Fruit fly (Drosophila melanogaster) whole organism, wandering third instar larva: ENCODE results near the gene CG1138.

ENCODE experiments used
- Abd-B ChIP-seq: fragments of >200 bp; optimal IDR thresholded peaks from 2 replicates; lab custom pipeline; 2017; ENCODE audit warnings: missing biosample characterization, missing genetic modification characterization
- CG32264 ChIP-seq: fragments of 200-800 bp; sonication (Bioruptor generic); optimal IDR thresholded peaks from 2 replicates; lab custom pipeline; 2016; ENCODE audit warnings: missing biosample characterization, missing genetic modification characterization
- CrebA ChIP-seq: fragments of 200-800 bp; sonication (Bioruptor generic); optimal IDR thresholded peaks from 2 replicates; lab custom pipeline; 2016; ENCODE audit warnings: missing biosample characterization, mild to moderate bottlenecking, missing genetic modification characterization, borderline replicate concordance
- Dfd ChIP-seq: fragments of >200 bp; optimal IDR thresholded peaks from 2 replicates; lab custom pipeline; 2017; ENCODE audit warnings: missing biosample characterization, missing genetic modification characterization
- Dif ChIP-seq: fragments of 200-275, 200-300 bp; sonication (Bioruptor generic); optimal IDR thresholded peaks from 2 replicates; lab custom pipeline; 2018; ENCODE audit warnings: missing biosample characterization, missing genetic modification characterization; ENCODE audit not compliant: partially characterized antibody
- GATAd ChIP-seq: sonication (Bioruptor generic); optimal IDR thresholded peaks from 2 replicates; lab custom pipeline; 2016; ENCODE audit warnings: missing biosample characterization, missing genetic modification characterization
- Hnf4 ChIP-seq: fragments of 200-800 bp; sonication (Bioruptor generic); optimal IDR thresholded peaks from 2 replicates; lab custom pipeline; 2016; ENCODE audit warnings: missing biosample characterization, mild to moderate bottlenecking, missing genetic modification characterization
- Hr78 ChIP-seq: fragments of >200 bp; optimal IDR thresholded peaks from 2 replicates; lab custom pipeline; 2017; ENCODE audit warnings: missing biosample characterization, missing genetic modification characterization
- Hr83 ChIP-seq: fragments of 200-300 bp; sonication (Bioruptor generic); optimal IDR thresholded peaks from 2 replicates; lab custom pipeline; 2016; ENCODE audit warnings: missing biosample characterization, mild to moderate bottlenecking, missing genetic modification characterization, moderate library complexity; ENCODE audit not compliant: poor library complexity, severe bottlenecking
- Jra ChIP-seq: sonication (Bioruptor generic); optimal IDR thresholded peaks from 2 replicates; lab custom pipeline; 2016; ENCODE audit warnings: missing biosample characterization, missing genetic modification characterization
- Mio ChIP-seq: sonication (Bioruptor generic); optimal IDR thresholded peaks from 2 replicates; lab custom pipeline; 2016; ENCODE audit warnings: missing biosample characterization, missing genetic modification characterization
- Myc ChIP-seq: fragments of >200 bp; optimal IDR thresholded peaks from 2 replicates; lab custom pipeline; 2017
- N ChIP-seq: fragments of >200 bp; optimal IDR thresholded peaks from 2 replicates; lab custom pipeline; 2018; ENCODE audit warnings: missing biosample characterization, missing external identifiers, missing genetic modification characterization
- OdsH ChIP-seq: fragments of 200-800 bp; sonication (Bioruptor generic); optimal IDR thresholded peaks from 2 replicates; lab custom pipeline; 2016; ENCODE audit warnings: missing biosample characterization, mild to moderate bottlenecking, missing genetic modification characterization
- Rel ChIP-seq, 2 experiments: fragments of 200-800 bp; sonication (Bioruptor generic) in 1 of 2; optimal IDR thresholded peaks; 2 replicates in 1 of 2; 3 replicates in 1 of 2; lab custom pipeline; 2016 to 2019; ENCODE audit warnings: mild to moderate bottlenecking in 2 of 2, missing biosample characterization in 2 of 2, missing genetic modification characterization in 2 of 2, moderate library complexity in 1 of 2
- Sp1 ChIP-seq: fragments of 200-800 bp; sonication (Bioruptor generic); optimal IDR thresholded peaks from 3 replicates; lab custom pipeline; 2019; ENCODE audit warnings: missing biosample characterization, mild to moderate bottlenecking, missing genetic modification characterization, moderate library complexity
- Vsx2 ChIP-seq: fragments of 200-300, 225-300 bp; sonication (Bioruptor generic); optimal IDR thresholded peaks from 2 replicates; lab custom pipeline; 2018; ENCODE audit warnings: missing biosample characterization, missing genetic modification characterization; ENCODE audit not compliant: partially characterized antibody
- br ChIP-seq: fragments of 200-800 bp; sonication (Bioruptor generic); optimal IDR thresholded peaks from 2 replicates; lab custom pipeline; 2016; ENCODE audit warnings: missing biosample characterization, missing genetic modification characterization
- dl ChIP-seq, 2 experiments: fragments of 175-275, 200-275 bp in 1 of 2; fragments of 200-275 bp in 1 of 2; sonication (Bioruptor generic); optimal IDR thresholded peaks; lab custom pipeline; 2018; ENCODE audit warnings: mild to moderate bottlenecking in 2 of 2, missing biosample characterization in 2 of 2, missing genetic modification characterization in 2 of 2, moderate library complexity in 2 of 2; ENCODE audit not compliant: partially characterized antibody in 2 of 2, insufficient read depth in 1 of 2
- dmrt93B ChIP-seq: fragments of 200-800 bp; sonication (Bioruptor generic); optimal IDR thresholded peaks from 2 replicates; lab custom pipeline; 2018; ENCODE audit warnings: missing biosample characterization, mild to moderate bottlenecking, missing genetic modification characterization
- dsf ChIP-seq: sonication (Bioruptor generic); optimal IDR thresholded peaks from 2 replicates; lab custom pipeline; 2016; ENCODE audit warnings: missing biosample characterization, missing genetic modification characterization, borderline replicate concordance
- ey ChIP-seq: fragments of 200-800 bp; sonication (Bioruptor generic); optimal IDR thresholded peaks from 2 replicates; lab custom pipeline; 2016; ENCODE audit warnings: missing biosample characterization, missing genetic modification characterization
- foxo ChIP-seq, 2 experiments: fragments of 200-800 bp; sonication (Bioruptor generic); optimal IDR thresholded peaks; 2 replicates in 1 of 2; 3 replicates in 1 of 2; lab custom pipeline; 2016 to 2017; ENCODE audit warnings: missing biosample characterization in 2 of 2, missing genetic modification characterization in 2 of 2
- fru ChIP-seq: fragments of 200-800 bp; sonication (Bioruptor generic); optimal IDR thresholded peaks from 3 replicates; lab custom pipeline; 2016; ENCODE audit warnings: missing biosample characterization, mild to moderate bottlenecking, missing genetic modification characterization
- jim ChIP-seq: fragments of 175-275, 200-325 bp; sonication (Bioruptor generic); optimal IDR thresholded peaks from 2 replicates; lab custom pipeline; 2016; ENCODE audit warnings: missing biosample characterization, mild to moderate bottlenecking, missing genetic modification characterization
- lola ChIP-seq: fragments of >200 bp; optimal IDR thresholded peaks from 2 replicates; lab custom pipeline; 2017; ENCODE audit warnings: missing biosample characterization, missing genetic modification characterization
- pan ChIP-seq: fragments of >200 bp; optimal IDR thresholded peaks from 2 replicates; lab custom pipeline; 2017
- psq ChIP-seq: fragments of 200-800 bp; sonication (Bioruptor generic); optimal IDR thresholded peaks from 3 replicates; lab custom pipeline; 2017; ENCODE audit warnings: missing biosample characterization, mild to moderate bottlenecking, missing genetic modification characterization, moderate library complexity
- rgr ChIP-seq: fragments of 200-800 bp; sonication (Bioruptor generic); optimal IDR thresholded peaks from 3 replicates; lab custom pipeline; 2016; ENCODE audit warnings: missing biosample characterization, mild to moderate bottlenecking, missing genetic modification characterization
- sage ChIP-seq: fragments of 200-800 bp; sonication (Bioruptor generic); optimal IDR thresholded peaks from 2 replicates; lab custom pipeline; 2016; ENCODE audit warnings: missing biosample characterization, mild to moderate bottlenecking, missing genetic modification characterization
- sv ChIP-seq: fragments of 200-800 bp; sonication (Bioruptor generic); optimal IDR thresholded peaks from 3 replicates; lab custom pipeline; 2016; ENCODE audit warnings: missing biosample characterization, missing genetic modification characterization
- tai ChIP-seq: sonication (Bioruptor generic); optimal IDR thresholded peaks from 2 replicates; lab custom pipeline; 2016; ENCODE audit warnings: missing biosample characterization, missing genetic modification characterization
- usp ChIP-seq: fragments of >200 bp; optimal IDR thresholded peaks from 2 replicates; lab custom pipeline; 2017; ENCODE audit warnings: missing biosample characterization, missing genetic modification characterization
- woc ChIP-seq: sonication (Bioruptor generic); optimal IDR thresholded peaks from 2 replicates; lab custom pipeline; 2016; ENCODE audit warnings: missing biosample characterization, mild to moderate bottlenecking, missing genetic modification characterization

The CG1138 gene

DNA sequence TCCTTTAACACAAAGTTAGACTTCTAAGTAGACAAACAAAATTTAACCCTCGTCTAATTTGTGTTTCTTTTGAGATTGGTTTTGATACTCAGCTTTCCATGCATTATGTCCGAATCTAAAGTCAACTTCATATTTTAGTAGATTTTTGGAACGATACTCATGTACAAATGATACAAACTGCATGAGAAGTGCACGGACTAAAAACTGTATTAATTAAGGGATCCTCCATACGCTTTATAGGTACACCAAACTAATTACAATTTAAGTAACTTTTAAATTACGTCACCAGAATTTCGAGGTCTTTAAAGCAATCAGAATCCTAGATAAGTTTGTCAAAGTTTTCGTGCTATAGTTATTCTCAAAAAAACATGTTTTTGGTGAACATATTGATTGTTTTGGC is 3.1 kb upstream of the CG1138 start, which contains the start of gene CG31482:
CG31482 (plus strand) TSS at position 301 of the 400 bp plus-strand sequence.
- TF ChIP-seq ey (GFP tag; lab: Kevin White, UChicago), result no peak
- TF ChIP-seq foxo (GFP tag; optimal IDR thresholded peaks at IDR 0.05; lab: Kevin White, UChicago), result no peak
- no peak for TF ChIP-seq Abd-B
- TF ChIP-seq pan (lab: Kevin White, UChicago), result no peak
- TF ChIP-seq CrebA (GFP tag; lab: Kevin White, UChicago), result no peak
- TF ChIP-seq Myc (lab: Kevin White, UChicago), result no peak
- TF ChIP-seq Hr83 (GFP tag; lab: Kevin White, UChicago), result no peak
- no peak for TF ChIP-seq jim (GFP tag; lab: Kevin White, UChicago)
- no peak for TF ChIP-seq Rel (GFP tag; optimal IDR thresholded peaks at IDR 0.05; lab: Kevin White, UChicago)
- no peak for TF ChIP-seq Rel (tag; optimal IDR thresholded peaks at IDR 0.05; lab: Kevin White, UChicago)
- no peak for TF ChIP-seq sv (GFP tag; lab: Kevin White, UChicago)
- TF ChIP-seq dl (GFP tag; optimal IDR thresholded peaks at IDR 0.05; lab: Kevin White, UChicago; ENCODE audit: insufficient read depth in 1 of 2, partially characterized antibody in 2 of 2), result no peak
- no peak for TF ChIP-seq Dfd (GFP tag; lab: Kevin White, UChicago)
- no peak for TF ChIP-seq fru (GFP tag; lab: Kevin White, UChicago)
- TF ChIP-seq GATAd (GFP tag; lab: Kevin White, UChicago), result no peak
- TF ChIP-seq Vsx2 (GFP tag; lab: Kevin White, UChicago), result no peak
- TF ChIP-seq Hnf4 (GFP tag; lab: Kevin White, UChicago), result no peak
- TF ChIP-seq Dif, result no peak
- TF ChIP-seq Sp1 (GFP tag; lab: Kevin White, UChicago), result no peak

DNA sequence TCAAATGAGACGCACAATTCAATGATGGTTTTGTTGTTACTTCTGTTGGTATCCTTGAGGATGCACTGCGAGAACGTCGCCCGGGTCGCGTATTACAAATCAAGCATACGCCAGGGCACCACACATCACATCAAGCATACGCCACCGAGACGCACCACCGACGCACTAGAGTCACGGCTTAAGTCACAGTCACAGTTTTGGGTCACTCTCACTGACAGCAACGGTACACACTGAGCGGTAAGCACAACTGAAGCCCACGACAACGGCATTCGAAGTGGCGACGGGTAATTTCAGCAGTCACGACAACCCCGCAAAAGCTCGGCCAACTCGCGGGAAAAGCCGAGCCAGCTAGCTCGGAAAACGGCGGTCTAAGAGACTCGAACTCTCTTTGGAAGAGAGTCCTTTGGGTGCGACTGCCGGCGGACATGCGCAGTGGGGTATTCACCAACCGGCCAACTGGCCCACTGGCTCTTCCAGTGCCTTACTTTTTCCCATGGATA is 4.7 kb downstream of the CG1138 start, which contains the start of gene dpr11:
dpr11 (minus strand) TSS at position 263 of the 500 bp plus-strand sequence.
- no peak for TF ChIP-seq sage (GFP tag; lab: Kevin White, UChicago)
- no peak for TF ChIP-seq Abd-B
- no peak for TF ChIP-seq Hr83 (GFP tag; lab: Kevin White, UChicago)
- TF ChIP-seq foxo (GFP tag; optimal IDR thresholded peaks at IDR 0.05; lab: Kevin White, UChicago), result no peak
- no peak for TF ChIP-seq OdsH (GFP tag; lab: Kevin White, UChicago)
- TF ChIP-seq br (GFP tag; lab: Kevin White, UChicago), result no peak
- no peak for TF ChIP-seq rgr (GFP tag; lab: Kevin White, UChicago)
- TF ChIP-seq dl (GFP tag; optimal IDR thresholded peaks at IDR 0.05; lab: Kevin White, UChicago; ENCODE audit: insufficient read depth in 1 of 2, partially characterized antibody in 2 of 2), result no peak
- TF ChIP-seq usp (GFP tag; lab: Kevin White, UChicago), result no peak
- TF ChIP-seq N (GFP tag; lab: Kevin White, UChicago), result no peak
- TF ChIP-seq Hr78, result no peak
- no peak for TF ChIP-seq Dfd (GFP tag; lab: Kevin White, UChicago)
- TF ChIP-seq lola (GFP tag; lab: Kevin White, UChicago), result no peak
- TF ChIP-seq Jra (GFP tag; lab: Kevin White, UChicago), result no peak
- no peak for TF ChIP-seq Myc (lab: Kevin White, UChicago)
- TF ChIP-seq woc (GFP tag; lab: Kevin White, UChicago), result no peak

DNA sequence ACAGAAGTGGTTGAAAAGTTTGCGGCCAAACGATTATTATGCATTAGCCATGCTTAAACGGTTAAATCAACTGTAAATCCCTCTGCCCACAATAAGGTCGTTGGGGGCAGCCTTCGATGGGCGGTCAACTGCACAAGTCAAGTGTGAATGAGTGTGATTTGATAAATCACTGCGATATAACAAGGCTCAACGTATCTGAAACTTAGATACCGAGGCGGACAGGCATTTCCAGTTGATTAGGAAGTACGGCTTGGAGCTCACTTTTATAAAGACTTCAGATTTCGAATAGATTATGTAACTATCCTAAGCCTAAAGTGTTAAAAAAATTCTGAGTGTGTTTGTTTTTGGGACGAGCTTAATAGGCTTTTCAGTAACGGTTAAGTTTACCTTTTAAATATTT is 17.3 kb downstream of the CG1138 start, which contains the start of gene CG2336:
CG2336 (plus strand) TSS at position 301 of the 400 bp plus-strand sequence.
- no peak for TF ChIP-seq Mio
- TF ChIP-seq pan (lab: Kevin White, UChicago), result no peak
- no peak for TF ChIP-seq Sp1 (GFP tag; lab: Kevin White, UChicago)
- TF ChIP-seq lola (GFP tag; lab: Kevin White, UChicago), result no peak
- TF ChIP-seq Dif, result no peak
- no peak for TF ChIP-seq dsf (GFP tag; lab: Kevin White, UChicago)
- TF ChIP-seq Jra (GFP tag; lab: Kevin White, UChicago), result no peak
- no peak for TF ChIP-seq Hr83 (GFP tag; lab: Kevin White, UChicago)
- no peak for TF ChIP-seq foxo (GFP tag; optimal IDR thresholded peaks at IDR 0.05; lab: Kevin White, UChicago)

DNA sequence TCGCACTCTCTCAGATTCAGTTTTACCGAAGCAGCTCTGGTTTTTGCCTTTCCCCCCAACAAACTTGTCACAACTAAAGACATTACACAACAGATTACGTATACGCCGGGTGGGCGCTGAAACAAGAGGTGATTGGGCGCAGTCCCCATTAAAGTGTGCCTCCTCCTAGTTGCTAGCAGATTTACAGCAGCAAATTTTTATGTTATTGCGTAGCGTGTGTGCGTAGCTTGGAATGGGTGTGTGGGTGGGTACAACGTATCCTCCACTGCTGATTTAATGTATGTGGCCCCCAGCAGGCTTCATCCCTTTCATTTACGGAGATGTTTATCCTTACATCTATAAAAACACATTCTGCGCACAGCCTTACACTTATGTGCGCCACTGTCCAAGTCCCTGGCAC is 29.0 kb downstream of the CG1138 start:
- TF ChIP-seq ey (GFP tag; lab: Kevin White, UChicago), result no peak
- no peak for TF ChIP-seq foxo (GFP tag; optimal IDR thresholded peaks at IDR 0.05; lab: Kevin White, UChicago)
- no peak for TF ChIP-seq Mio
- TF ChIP-seq dsf (GFP tag; lab: Kevin White, UChicago), result no peak
- TF ChIP-seq Myc (lab: Kevin White, UChicago), result no peak
- TF ChIP-seq psq (GFP tag; lab: Kevin White, UChicago), result no peak
- TF ChIP-seq Dfd (GFP tag; lab: Kevin White, UChicago), result no peak
- TF ChIP-seq sage (GFP tag; lab: Kevin White, UChicago), result no peak
- no peak for TF ChIP-seq N (GFP tag; lab: Kevin White, UChicago)
- TF ChIP-seq dmrt93B, result no peak
- TF ChIP-seq fru (GFP tag; lab: Kevin White, UChicago), result no peak
- no peak for TF ChIP-seq Rel (GFP tag; optimal IDR thresholded peaks at IDR 0.05; lab: Kevin White, UChicago)
- TF ChIP-seq Rel (tag; optimal IDR thresholded peaks at IDR 0.05; lab: Kevin White, UChicago), result no peak
- no peak for TF ChIP-seq dl (GFP tag; optimal IDR thresholded peaks at IDR 0.05; lab: Kevin White, UChicago; ENCODE audit: insufficient read depth in 1 of 2, partially characterized antibody in 2 of 2)
- no peak for TF ChIP-seq CG32264 (GFP tag; lab: Kevin White, UChicago)
- TF ChIP-seq Dif, result no peak
- no peak for TF ChIP-seq tai
